Worm (Caenorhabditis elegans): ENCODE results near the gene F49F1.4.

ce11 chrIV:4120263-4120662 lies 4.7 kb upstream of the F49F1.4 start, which contains the start of gene F49F1.5:
- TF ChIP-seq sea-1 (GFP tag; conservative IDR thresholded peaks at IDR 0.05) = no peak
- no peak for TF ChIP-seq ama-1 (optimal IDR thresholded peaks at IDR 0.05)
- no peak for TF ChIP-seq pes-1 (GFP tag; IDR thresholded peaks at IDR 0.05)
- no peak for TF ChIP-seq F13C5.2 (tag; optimal IDR thresholded peaks at IDR 0.05)

Data from whole organism, early embryonic.